Worm (Caenorhabditis elegans) whole organism, young adult: Measurements from ENCODE around the gene tag-153.

Experiments used
- T26A5.8 ChIP-seq: sonication (generic microtip); optimal IDR thresholded peaks from 2 replicates; lab custom pipeline; 2016; ENCODE audit warnings: missing genetic modification characterization, missing compliant biosample characterization
- ceh-91 ChIP-seq: fragments of 200-800 bp; sonication (Bioruptor generic); IDR thresholded peaks from 2 replicates; pipeline ENCODE4 v1.3.6; 2022; ENCODE audit warnings: missing genetic modification reagents, missing genetic modification characterization, missing compliant biosample characterization
- dpl-1 ChIP-seq: fragments of 150-350 bp; optimal IDR thresholded peaks from 2 replicates; lab custom pipeline; 2014; ENCODE audit warnings: missing biosample characterization, missing genetic modification reagents, missing genetic modification characterization
- madf-6 ChIP-seq: fragments of 200-800 bp; sonication (Bioruptor generic); IDR thresholded peaks from 2 replicates; pipeline ENCODE4 v1.3.6; 2022; ENCODE audit warnings: missing genetic modification reagents, missing genetic modification characterization, missing compliant biosample characterization
- sea-2 ChIP-seq: fragments of 200-800 bp; sonication (Bioruptor generic); IDR thresholded peaks from 2 replicates; pipeline ENCODE4 v1.3.6; 2022; ENCODE audit warnings: missing genetic modification characterization, missing compliant biosample characterization
- unc-62 ChIP-seq: fragments of 150-350 bp; optimal IDR thresholded peaks from 2 replicates; lab custom pipeline; 2014; ENCODE audit warnings: missing biosample characterization, missing genetic modification reagents, missing genetic modification characterization
- xnd-1 ChIP-seq: sonication (generic microtip); optimal IDR thresholded peaks from 2 replicates; lab custom pipeline; 2016; ENCODE audit warnings: missing genotype, missing genetic modification reagents, missing genetic modification characterization, missing compliant biosample characterization
- ztf-22 ChIP-seq: fragments of 200-800 bp; sonication (Bioruptor generic); optimal IDR thresholded peaks from 2 replicates; lab custom pipeline; 2018; ENCODE audit warnings: mild to moderate bottlenecking, missing genetic modification characterization, moderate library complexity, missing compliant biosample characterization
- ztf-26 ChIP-seq: sonication (generic microtip); optimal IDR thresholded peaks from 2 replicates; lab custom pipeline; 2017; ENCODE audit warnings: missing genetic modification characterization, missing compliant biosample characterization

ce11 chrV:9376417-9376816 is 53.5 kb downstream of the tag-153 start, which contains the start of gene E02C12.19:
- TF ChIP-seq madf-6 (GFP tag; lab: Robert Waterston, UW) (no peak), xnd-1 (tag; lab: Kevin White, UChicago) (no peak), ztf-26 (no peak), T26A5.8 (tag; lab: Kevin White, UChicago) (no peak), sea-2 (GFP tag; lab: Robert Waterston, UW) (no peak), unc-62 (no peak), dpl-1 (GFP tag; lab: Kevin White, UChicago) (no peak), ztf-22 (GFP tag; lab: Kevin White, UChicago) (no peak), ceh-91 (no peak)
